Worm (Caenorhabditis elegans) whole organism, mixed stage, embryonic: ENCODE measurements around the gene sym-1.

Source experiments
- M03D4.4 ChIP-seq: sonication (generic microtip); optimal IDR thresholded peaks from 2 replicates; lab custom pipeline; 2017; ENCODE audit warnings: mild to moderate bottlenecking, missing genetic modification characterization, missing compliant biosample characterization
- bed-3 ChIP-seq: fragments of 200-800 bp; sonication (Bioruptor generic); optimal IDR thresholded peaks from 3 replicates; lab custom pipeline; 2018; ENCODE audit warnings: mild to moderate bottlenecking, missing genetic modification characterization, moderate library complexity, missing compliant biosample characterization
- blmp-1 ChIP-seq: fragments of 150-350 bp; optimal IDR thresholded peaks from 2 replicates; lab custom pipeline; 2014; ENCODE audit warnings: missing biosample characterization, missing genetic modification characterization
- ceh-39 ChIP-seq: fragments of 150-350 bp; optimal IDR thresholded peaks from 2 replicates; lab custom pipeline; 2014; ENCODE audit warnings: missing biosample characterization, missing genetic modification characterization
- ceh-43 ChIP-seq: fragments of 200-800 bp; sonication (Bioruptor generic); optimal IDR thresholded peaks from 2 replicates; lab custom pipeline; 2018; ENCODE audit warnings: mild to moderate bottlenecking, missing genetic modification characterization, moderate library complexity, missing compliant biosample characterization
- ceh-83 ChIP-seq: fragments of 200-800 bp; sonication (Bioruptor generic); optimal IDR thresholded peaks from 2 replicates; lab custom pipeline; 2018; ENCODE audit warnings: mild to moderate bottlenecking, missing genetic modification characterization, missing compliant biosample characterization
- ces-1 ChIP-seq: fragments of 150-350 bp; optimal IDR thresholded peaks from 2 replicates; lab custom pipeline; 2014; ENCODE audit warnings: missing biosample characterization, missing genetic modification reagents, missing genetic modification characterization
- cnd-1 ChIP-seq: fragments of 200-800 bp; sonication (Bioruptor generic); optimal IDR thresholded peaks from 2 replicates; lab custom pipeline; 2018; ENCODE audit warnings: mild to moderate bottlenecking, missing genetic modification characterization, missing compliant biosample characterization
- drap-1 ChIP-seq: fragments of 200-800 bp; sonication (Bioruptor generic); optimal IDR thresholded peaks from 3 replicates; lab custom pipeline; 2018; ENCODE audit warnings: mild to moderate bottlenecking, missing genetic modification characterization, missing compliant biosample characterization
- elt-1 ChIP-seq: sonication (generic microtip); optimal IDR thresholded peaks from 2 replicates; lab custom pipeline; 2017; ENCODE audit warnings: missing genetic modification characterization, mild to moderate bottlenecking, missing compliant biosample characterization, antibody characterized with exemption, moderate library complexity, borderline replicate concordance; ENCODE audit not compliant: insufficient read depth
- elt-3 ChIP-seq: fragments of 150-350 bp; optimal IDR thresholded peaks from 2 replicates; lab custom pipeline; 2014; ENCODE audit warnings: missing biosample characterization, missing genetic modification characterization
- flh-1 ChIP-seq: fragments of 200-800 bp; sonication (Bioruptor generic); optimal IDR thresholded peaks from 2 replicates; lab custom pipeline; 2018; ENCODE audit warnings: mild to moderate bottlenecking, missing genetic modification characterization, moderate library complexity, missing compliant biosample characterization
- ham-2 ChIP-seq: fragments of 200-800 bp; sonication (Bioruptor generic); optimal IDR thresholded peaks from 2 replicates; lab custom pipeline; 2018; ENCODE audit warnings: mild to moderate bottlenecking, missing genetic modification characterization, missing compliant biosample characterization
- hlh-1 ChIP-seq: fragments of 150-350 bp; optimal IDR thresholded peaks from 2 replicates; lab custom pipeline; 2014; ENCODE audit warnings: missing biosample characterization, missing genetic modification reagents, missing genetic modification characterization
- lin-13 ChIP-seq: fragments of 150-350 bp; optimal IDR thresholded peaks from 2 replicates; lab custom pipeline; 2014; ENCODE audit warnings: missing biosample characterization, missing genetic modification characterization
- lin-32 ChIP-seq: fragments of 200-800 bp; sonication (Bioruptor generic); optimal IDR thresholded peaks from 2 replicates; lab custom pipeline; 2018; ENCODE audit warnings: mild to moderate bottlenecking, missing genetic modification characterization, missing compliant biosample characterization
- lsy-2 ChIP-seq: fragments of 150-350 bp; optimal IDR thresholded peaks from 2 replicates; lab custom pipeline; 2014; ENCODE audit warnings: missing biosample characterization, missing genetic modification characterization
- mab-5 ChIP-seq: fragments of 150-350 bp; optimal IDR thresholded peaks from 2 replicates; lab custom pipeline; 2014; ENCODE audit warnings: missing biosample characterization, missing genetic modification characterization
- mep-1 ChIP-seq: fragments of 150-350 bp; optimal IDR thresholded peaks from 2 replicates; lab custom pipeline; 2017; ENCODE audit warnings: missing biosample characterization, missing genetic modification reagents, missing genetic modification characterization, inconsistent platforms
- mls-2 ChIP-seq: sonication (generic microtip); optimal IDR thresholded peaks from 2 replicates; lab custom pipeline; 2016; ENCODE audit warnings: mild to moderate bottlenecking, missing genetic modification characterization, moderate library complexity, missing compliant biosample characterization
- nhr-12 ChIP-seq: fragments of 150-350 bp; optimal IDR thresholded peaks from 2 replicates; lab custom pipeline; 2014; ENCODE audit warnings: missing biosample characterization, missing genetic modification characterization
- nhr-2 ChIP-seq: fragments of 150-350 bp; optimal IDR thresholded peaks from 2 replicates; lab custom pipeline; 2014; ENCODE audit warnings: missing biosample characterization, missing genetic modification characterization
- nhr-237 ChIP-seq: fragments of 150-350 bp; optimal IDR thresholded peaks from 2 replicates; lab custom pipeline; 2014; ENCODE audit warnings: missing biosample characterization, missing genetic modification characterization
- nhr-28 ChIP-seq: fragments of 150-350 bp; optimal IDR thresholded peaks from 2 replicates; lab custom pipeline; 2014; ENCODE audit warnings: missing biosample characterization, missing genetic modification characterization
- nhr-76 ChIP-seq: sonication (generic microtip); optimal IDR thresholded peaks from 2 replicates; lab custom pipeline; 2017; ENCODE audit warnings: missing biosample characterization, missing genetic modification characterization
- pha-4 ChIP-seq: fragments of 150-350 bp; optimal IDR thresholded peaks from 2 replicates; lab custom pipeline; 2018; ENCODE audit warnings: missing biosample characterization, missing genetic modification reagents, missing genetic modification characterization
- sem-2 ChIP-seq: fragments of 200-800 bp; sonication (Bioruptor generic); optimal IDR thresholded peaks from 2 replicates; lab custom pipeline; 2018; ENCODE audit warnings: mild to moderate bottlenecking, missing genetic modification characterization, missing compliant biosample characterization
- snpc-4 ChIP-seq: fragments of 150-350 bp; optimal IDR thresholded peaks from 2 replicates; lab custom pipeline; 2014; ENCODE audit warnings: missing biosample characterization, missing genetic modification characterization
- sptf-1 ChIP-seq: sonication (generic microtip); optimal IDR thresholded peaks from 2 replicates; lab custom pipeline; 2017; ENCODE audit warnings: mild to moderate bottlenecking, missing genetic modification characterization, moderate library complexity, missing compliant biosample characterization
- tbx-8 ChIP-seq: fragments of 200-800 bp; sonication (Bioruptor generic); optimal IDR thresholded peaks from 2 replicates; lab custom pipeline; 2018; ENCODE audit warnings: mild to moderate bottlenecking, missing genetic modification characterization, moderate library complexity, missing compliant biosample characterization
- unc-120 ChIP-seq: sonication (generic microtip); optimal IDR thresholded peaks from 2 replicates; lab custom pipeline; 2017; ENCODE audit warnings: missing genetic modification characterization, missing compliant biosample characterization; ENCODE audit not compliant: poor library complexity, severe bottlenecking
- unc-39 ChIP-seq: fragments of 150-350 bp; optimal IDR thresholded peaks from 2 replicates; lab custom pipeline; 2014; ENCODE audit warnings: missing biosample characterization, missing genetic modification characterization
- unc-62 ChIP-seq: fragments of 150-350 bp; optimal IDR thresholded peaks from 2 replicates; lab custom pipeline; 2014; ENCODE audit warnings: missing biosample characterization, missing genetic modification reagents, missing genetic modification characterization
- zip-8 ChIP-seq: fragments of 150-350 bp; optimal IDR thresholded peaks from 2 replicates; lab custom pipeline; 2014; ENCODE audit warnings: missing biosample characterization, missing genetic modification characterization
- ztf-11 ChIP-seq: fragments of 150-350 bp; optimal IDR thresholded peaks from 2 replicates; lab custom pipeline; 2014; ENCODE audit warnings: missing biosample characterization, missing genetic modification characterization

sym-1 gene

DNA sequence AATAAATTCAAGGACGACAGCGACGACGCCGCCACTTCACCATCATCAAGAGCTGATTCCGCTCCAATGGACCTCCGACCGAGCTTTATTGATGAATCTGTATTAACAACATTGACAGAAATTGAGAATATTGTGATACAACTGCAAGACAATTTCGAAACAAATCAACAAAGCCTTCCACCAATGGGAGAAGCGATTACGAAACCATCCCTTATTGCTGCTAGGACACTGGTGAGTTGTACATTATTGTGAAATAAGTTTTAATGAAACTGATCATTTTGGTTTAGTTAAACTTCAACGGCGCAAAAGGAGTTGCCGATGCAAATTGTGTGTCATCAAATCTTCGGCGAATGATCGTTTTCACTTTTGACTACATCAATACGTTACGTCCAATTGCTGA, 22.3 kb upstream of the sym-1 start:
- TF ChIP-seq nhr-237 (tag; lab: Kevin White, UChicago) (no peak), lin-13 (tag; lab: Kevin White, UChicago) (no peak), snpc-4 (tag; lab: Kevin White, UChicago) (no peak), nhr-2 (tag; lab: Kevin White, UChicago) (no peak), hlh-1 (tag; lab: Kevin White, UChicago) (no peak), drap-1 (GFP tag; lab: Kevin White, UChicago) (no peak), unc-39 (tag; lab: Kevin White, UChicago) (no peak)

- TF ChIP-seq M03D4.4 (tag; lab: Kevin White, UChicago) (no peak), pha-4 (tag; lab: Kevin White, UChicago) (peak; percentile 52), ceh-43 (GFP tag; lab: Kevin White, UChicago) (no peak)
Measured at ce11 chrX:14559519-14560296, 21.7 kb upstream of the sym-1 start.

DNA sequence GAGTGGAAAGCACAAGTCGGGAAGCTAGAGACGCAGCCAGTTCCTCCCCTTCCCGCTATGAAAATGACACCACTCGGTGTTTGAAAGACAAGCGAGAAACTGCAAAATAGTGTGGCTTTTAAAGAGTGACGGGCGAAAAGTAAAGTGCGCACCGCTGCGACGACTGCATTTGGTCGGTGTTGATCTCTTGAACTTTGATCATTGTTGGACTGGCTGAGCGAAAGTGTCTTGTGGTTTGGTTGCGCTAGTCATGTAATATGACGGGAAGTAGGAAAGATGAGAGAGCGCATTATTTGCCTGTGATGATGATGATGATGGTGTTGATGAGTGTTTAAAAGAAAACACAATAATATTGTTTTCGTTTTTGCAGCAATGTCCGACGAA, 21.1 kb upstream of the sym-1 start:
- TF ChIP-seq nhr-237 (tag; lab: Kevin White, UChicago) (peak; percentile 95), nhr-76 (tag; lab: Kevin White, UChicago) (no peak), lsy-2 (no peak), elt-1 (tag; lab: Kevin White, UChicago) (peak; percentile 56), drap-1 (GFP tag; lab: Kevin White, UChicago) (peak; percentile 29), elt-3 (peak; percentile 93), nhr-2 (tag; lab: Kevin White, UChicago) (no peak), snpc-4 (tag; lab: Kevin White, UChicago) (no peak), cnd-1 (tag; lab: Kevin White, UChicago) (no peak), flh-1 (no peak), unc-120 (tag; lab: Kevin White, UChicago) (peak; percentile 85), nhr-12 (tag; lab: Kevin White, UChicago) (no peak), ceh-43 (GFP tag; lab: Kevin White, UChicago) (no peak), mab-5 (tag; lab: Kevin White, UChicago) (no peak), unc-39 (tag; lab: Kevin White, UChicago) (no peak), ces-1 (GFP tag; lab: Kevin White, UChicago) (peak; percentile 54), blmp-1 (tag; lab: Kevin White, UChicago) (peak; percentile 74), lin-32 (GFP tag; lab: Kevin White, UChicago) (no peak), ceh-39 (no peak), mep-1 (tag; lab: Kevin White, UChicago) (peak; percentile 45), ceh-83 (GFP tag; lab: Kevin White, UChicago) (no peak), ham-2 (GFP tag; lab: Kevin White, UChicago) (peak; percentile 94), zip-8 (no peak), bed-3 (GFP tag; lab: Kevin White, UChicago) (no peak), ztf-11 (tag; lab: Kevin White, UChicago) (no peak), nhr-28 (tag; lab: Kevin White, UChicago) (peak; percentile 23), unc-62 (GFP tag; lab: Kevin White, UChicago) (peak; percentile 93), M03D4.4 (tag; lab: Kevin White, UChicago) (no peak), sptf-1 (tag; lab: Kevin White, UChicago) (peak; percentile 30), pha-4 (tag; lab: Kevin White, UChicago) (peak; percentile 88), mls-2 (tag; lab: Kevin White, UChicago) (no peak), sem-2 (GFP tag; lab: Kevin White, UChicago) (no peak), hlh-1 (tag; lab: Kevin White, UChicago) (peak; percentile 62), tbx-8 (GFP tag; lab: Kevin White, UChicago) (no peak), lin-13 (tag; lab: Kevin White, UChicago) (no peak)
